Worm (Caenorhabditis elegans): Measurements from ENCODE around the gene rab-37.

rab-37 gene

ce11 chrX:4265283-4265907, 29.7 kb upstream of the rab-37 start, which contains the start of gene coel-1 (continued):
- TF ChIP-seq lin-11 (tag; optimal IDR thresholded peaks at IDR 0.05) (no peak), elt-4 (tag; optimal IDR thresholded peaks at IDR 0.05) (no peak), unc-3 (GFP tag; conservative IDR thresholded peaks at IDR 0.05) (no peak), unc-3 (tag; optimal IDR thresholded peaks at IDR 0.05) (no peak), ceh-2 (tag; optimal IDR thresholded peaks at IDR 0.05) (no peak), nhr-11 (tag; optimal IDR thresholded peaks at IDR 0.05) (no peak), ceh-34 (tag; optimal IDR thresholded peaks at IDR 0.05) (peak; percentile 50), unc-42 (tag; optimal IDR thresholded peaks at IDR 0.05) (peak; percentile 52), pros-1 (tag; optimal IDR thresholded peaks at IDR 0.05) (peak; percentile 39), ceh-24 (tag; optimal IDR thresholded peaks at IDR 0.05) (no peak), pax-1 (tag; optimal IDR thresholded peaks at IDR 0.05) (no peak), npax-4 (tag; optimal IDR thresholded peaks at IDR 0.05) (no peak), nfya-1 (tag; optimal IDR thresholded peaks at IDR 0.05) (peak; percentile 77), sdc-2 (tag; optimal IDR thresholded peaks at IDR 0.05) (peak; percentile 75), fkh-10 (GFP tag; optimal IDR thresholded peaks at IDR 0.05) (peak; percentile 38), ttx-3 (tag; optimal IDR thresholded peaks at IDR 0.05) (no peak), ceh-19 (GFP tag; optimal IDR thresholded peaks at IDR 0.05) (no peak), eyg-1 (tag; optimal IDR thresholded peaks at IDR 0.05) (no peak), ceh-18 (tag; optimal IDR thresholded peaks at IDR 0.05) (peak; percentile 67), madf-2 (tag; optimal IDR thresholded peaks at IDR 0.05) (no peak), fkh-6 (tag; optimal IDR thresholded peaks at IDR 0.05) (peak; percentile 30), hlh-30 (tag; optimal IDR thresholded peaks at IDR 0.05; ENCODE audit: insufficient read depth) (peak; percentile 24), ceh-30 (tag; optimal IDR thresholded peaks at IDR 0.05) (no peak), rnt-1 (tag; optimal IDR thresholded peaks at IDR 0.05) (peak; percentile 43), unc-55 (GFP tag; optimal IDR thresholded peaks at IDR 0.05) (peak; percentile 26), tbx-7 (tag; optimal IDR thresholded peaks at IDR 0.05) (no peak), zip-5 (tag; optimal IDR thresholded peaks at IDR 0.05) (no peak), ceh-45 (GFP tag; IDR thresholded peaks at IDR 0.05) (no peak)

ce11 chrX:4263820-4264219, 28.2 kb upstream of the rab-37 start:
- TF ChIP-seq nhr-232 (tag; optimal IDR thresholded peaks at IDR 0.05) (no peak), C38D4.7 (GFP tag; optimal IDR thresholded peaks at IDR 0.05) (no peak), npax-4 (tag; optimal IDR thresholded peaks at IDR 0.05) (no peak), mec-3 (tag; optimal IDR thresholded peaks at IDR 0.05; ENCODE audit: borderline replicate concordance) (no peak), pha-2 (tag; optimal IDR thresholded peaks at IDR 0.05) (no peak), unc-55 (GFP tag; optimal IDR thresholded peaks at IDR 0.05) (no peak), zip-5 (tag; optimal IDR thresholded peaks at IDR 0.05) (no peak), unc-42 (tag; optimal IDR thresholded peaks at IDR 0.05) (no peak), ceh-18 (tag; optimal IDR thresholded peaks at IDR 0.05) (no peak), hlh-15 (tag; optimal IDR thresholded peaks at IDR 0.05) (no peak)

ce11 chrX:4260297-4260696, 24.6 kb upstream of the rab-37 start, which contains the start of gene C52B9.4:
TSS of gene C52B9.4 (plus strand) at chrX:4260652.
- TF ChIP-seq ceh-34 (tag; optimal IDR thresholded peaks at IDR 0.05): no peak
- peak; percentile 16 for TF ChIP-seq nfya-1 (tag; optimal IDR thresholded peaks at IDR 0.05)
- peak; percentile 3 for TF ChIP-seq hlh-8 (tag; optimal IDR thresholded peaks at IDR 0.05)
- no peak for TF ChIP-seq gmeb-2 (tag; optimal IDR thresholded peaks at IDR 0.05)
- peak; percentile 11 for TF ChIP-seq unc-42 (tag; optimal IDR thresholded peaks at IDR 0.05)

- TF ChIP-seq ceh-30 (tag; optimal IDR thresholded peaks at IDR 0.05) (no peak), hlh-8 (tag; optimal IDR thresholded peaks at IDR 0.05) (no peak), K02D7.2 (tag; optimal IDR thresholded peaks at IDR 0.05) (no peak), ceh-9 (tag; optimal IDR thresholded peaks at IDR 0.05) (no peak), sox-4 (tag; optimal IDR thresholded peaks at IDR 0.05) (no peak), ceh-6 (GFP tag; optimal IDR thresholded peaks at IDR 0.05) (no peak), ceh-18 (tag; optimal IDR thresholded peaks at IDR 0.05) (no peak), ceh-34 (tag; optimal IDR thresholded peaks at IDR 0.05) (no peak), Y22D7AL.16 (tag; optimal IDR thresholded peaks at IDR 0.05) (no peak), npax-4 (tag; optimal IDR thresholded peaks at IDR 0.05) (no peak), syd-9 (tag; optimal IDR thresholded peaks at IDR 0.05) (no peak), nfya-1 (tag; optimal IDR thresholded peaks at IDR 0.05) (no peak), tbx-2 (tag; optimal IDR thresholded peaks at IDR 0.05) (no peak), madf-2 (tag; optimal IDR thresholded peaks at IDR 0.05) (no peak), hlh-15 (tag; optimal IDR thresholded peaks at IDR 0.05) (no peak), hlh-6 (tag; optimal IDR thresholded peaks at IDR 0.05) (no peak)
Measured at ce11 chrX:4256761-4257160, 21.1 kb upstream of the rab-37 start, which contains the start of gene srv-6. TSS of gene srv-6 (plus strand) at chrX:4257061.

Measured in whole organism, late embryonic.